Worm (Caenorhabditis elegans) whole organism, young adult: ENCODE measurements around the gene taf-12.

Experiments used
- B0261.1 ChIP-seq: sonication (generic microtip); optimal IDR thresholded peaks from 2 replicates; lab custom pipeline; 2016; ENCODE audit warnings: mild to moderate bottlenecking, missing genetic modification characterization, moderate library complexity, missing compliant biosample characterization
- F10E7.11 ChIP-seq: sonication (generic microtip); optimal IDR thresholded peaks from 2 replicates; lab custom pipeline; 2017; ENCODE audit warnings: mild to moderate bottlenecking, missing genetic modification characterization, moderate library complexity, missing compliant biosample characterization
- F52B5.7 ChIP-seq: sonication (generic microtip); optimal IDR thresholded peaks from 2 replicates; lab custom pipeline; 2016; ENCODE audit warnings: mild to moderate bottlenecking, missing genetic modification characterization, missing compliant biosample characterization
- F57C9.4 ChIP-seq: sonication (generic microtip); optimal IDR thresholded peaks from 2 replicates; lab custom pipeline; 2017; ENCODE audit warnings: mild to moderate bottlenecking, missing genetic modification characterization, missing compliant biosample characterization
- Y56A3A.18 ChIP-seq: fragments of 200-800 bp; sonication (Bioruptor generic); IDR thresholded peaks from 2 replicates; pipeline ENCODE4 v1.3.6; 2022; ENCODE audit warnings: missing genetic modification reagents, missing genetic modification characterization, missing compliant biosample characterization
- Y79H2A.3 ChIP-seq: fragments of 200-800 bp; sonication (Bioruptor generic); conservative IDR thresholded peaks from 2 replicates; pipeline ENCODE4 v1.3.6; 2022; ENCODE audit warnings: missing genetic modification reagents, missing genetic modification characterization, missing compliant biosample characterization
- ama-1 ChIP-seq, 3 experiments: fragments of 150-350 bp in 1 of 3; sonication (generic microtip) in 2 of 3; optimal IDR thresholded peaks; 2 replicates each; lab custom pipeline; 2014 to 2018; ENCODE audit warnings: missing biosample characterization in 2 of 3, missing genetic modification characterization in 2 of 3, missing genetic modification reagents in 2 of 3
- athp-1 ChIP-seq: sonication (generic microtip); optimal IDR thresholded peaks from 2 replicates; lab custom pipeline; 2017; ENCODE audit warnings: mild to moderate bottlenecking, missing genetic modification characterization, missing compliant biosample characterization
- attf-6 ChIP-seq: fragments of 200-800 bp; sonication (Bioruptor generic); IDR thresholded peaks from 2 replicates; pipeline ENCODE4 v1.3.6; 2022; ENCODE audit warnings: missing genetic modification reagents, missing genetic modification characterization, missing compliant biosample characterization
- cebp-2 ChIP-seq: fragments of 200-800 bp; sonication (Bioruptor generic); IDR thresholded peaks from 2 replicates; pipeline ENCODE4 v1.3.6; 2022; ENCODE audit warnings: missing genetic modification characterization, missing compliant biosample characterization
- ceh-27 ChIP-seq: fragments of 200-800 bp; sonication (Bioruptor generic); optimal IDR thresholded peaks from 2 replicates; lab custom pipeline; 2018; ENCODE audit warnings: mild to moderate bottlenecking, missing genetic modification characterization, moderate library complexity, missing compliant biosample characterization
- ceh-91 ChIP-seq: fragments of 200-800 bp; sonication (Bioruptor generic); IDR thresholded peaks from 2 replicates; pipeline ENCODE4 v1.3.6; 2022; ENCODE audit warnings: missing genetic modification reagents, missing genetic modification characterization, missing compliant biosample characterization
- die-1 ChIP-seq: sonication (generic microtip); optimal IDR thresholded peaks from 2 replicates; lab custom pipeline; 2016; ENCODE audit warnings: missing genotype, mild to moderate bottlenecking, missing genetic modification characterization, missing compliant biosample characterization
- fkh-3 ChIP-seq: sonication (generic microtip); optimal IDR thresholded peaks from 2 replicates; lab custom pipeline; 2016; ENCODE audit warnings: mild to moderate bottlenecking, missing genetic modification characterization, missing compliant biosample characterization
- hmg-1.2 ChIP-seq: fragments of 200-800 bp; sonication (Bioruptor generic); IDR thresholded peaks from 2 replicates; pipeline ENCODE4 v1.3.6; 2022; ENCODE audit warnings: missing genetic modification reagents, missing genetic modification characterization, missing compliant biosample characterization
- lin-40 ChIP-seq: sonication (generic microtip); optimal IDR thresholded peaks from 2 replicates; lab custom pipeline; 2016; ENCODE audit warnings: missing genetic modification characterization, mild to moderate bottlenecking, missing compliant biosample characterization, missing genotype, missing genetic modification reagents
- lin-54 ChIP-seq: fragments of 200-800 bp; sonication (Bioruptor generic); optimal IDR thresholded peaks from 2 replicates; lab custom pipeline; 2018; ENCODE audit warnings: mild to moderate bottlenecking, missing genetic modification characterization, missing compliant biosample characterization
- lir-1 ChIP-seq: fragments of 200-800 bp; sonication (Bioruptor generic); conservative IDR thresholded peaks from 2 replicates; pipeline ENCODE4 v1.3.6; 2022; ENCODE audit warnings: missing genetic modification reagents, missing genetic modification characterization, missing compliant biosample characterization
- lsy-27 ChIP-seq: sonication (generic microtip); optimal IDR thresholded peaks from 2 replicates; lab custom pipeline; 2017; ENCODE audit warnings: missing genetic modification characterization, mild to moderate bottlenecking, missing compliant biosample characterization, antibody characterized with exemption, missing genotype, borderline replicate concordance; ENCODE audit not compliant: insufficient read depth
- madf-3 ChIP-seq: fragments of 200-800 bp; sonication (Bioruptor generic); IDR thresholded peaks from 2 replicates; pipeline ENCODE4 v1.3.6; 2022; ENCODE audit warnings: missing genetic modification reagents, missing genetic modification characterization, missing compliant biosample characterization
- madf-6 ChIP-seq: fragments of 200-800 bp; sonication (Bioruptor generic); IDR thresholded peaks from 2 replicates; pipeline ENCODE4 v1.3.6; 2022; ENCODE audit warnings: missing genetic modification reagents, missing genetic modification characterization, missing compliant biosample characterization
- mes-4 ChIP-seq: sonication (generic microtip); optimal IDR thresholded peaks from 2 replicates; lab custom pipeline; 2016; ENCODE audit warnings: missing genotype, missing genetic modification characterization, missing compliant biosample characterization
- nfya-1 ChIP-seq: sonication (generic microtip); optimal IDR thresholded peaks from 2 replicates; lab custom pipeline; 2017; ENCODE audit warnings: antibody characterized with exemption, missing compliant biosample characterization, missing genetic modification characterization, borderline replicate concordance; ENCODE audit not compliant: insufficient read depth
- nhr-120 ChIP-seq: fragments of 200-800 bp; sonication (Bioruptor generic); IDR thresholded peaks from 2 replicates; pipeline ENCODE4 v1.3.6; 2022; ENCODE audit warnings: missing genetic modification characterization, missing compliant biosample characterization
- nhr-27 ChIP-seq: fragments of 200-800 bp; sonication (Bioruptor generic); optimal IDR thresholded peaks from 2 replicates; lab custom pipeline; 2018; ENCODE audit warnings: mild to moderate bottlenecking, missing genetic modification characterization, moderate library complexity, missing compliant biosample characterization
- nhr-80 ChIP-seq: sonication (generic microtip); optimal IDR thresholded peaks from 2 replicates; lab custom pipeline; 2016; ENCODE audit warnings: missing genetic modification characterization, missing compliant biosample characterization
- pha-4 ChIP-seq: fragments of 150-350 bp; sonication (generic microtip); optimal IDR thresholded peaks from 2 replicates; lab custom pipeline; 2014; ENCODE audit warnings: missing biosample characterization, missing genetic modification reagents, missing genetic modification characterization
- rcor-1 ChIP-seq: fragments of 200-800 bp; sonication (Bioruptor generic); IDR thresholded peaks from 2 replicates; pipeline ENCODE4 v1.3.6; 2022; ENCODE audit warnings: missing genetic modification reagents, missing genetic modification characterization, missing compliant biosample characterization
- rec-8 ChIP-seq, 2 experiments: sonication (generic microtip); optimal IDR thresholded peaks; 2 replicates each; lab custom pipeline; 2016; ENCODE audit warnings: mild to moderate bottlenecking in 2 of 2, missing genetic modification characterization in 2 of 2, missing genetic modification reagents in 2 of 2, missing genotype in 2 of 2, missing biosample characterization in 1 of 2, missing compliant biosample characterization in 1 of 2, moderate library complexity in 1 of 2
- sea-2 ChIP-seq: fragments of 200-800 bp; sonication (Bioruptor generic); IDR thresholded peaks from 2 replicates; pipeline ENCODE4 v1.3.6; 2022; ENCODE audit warnings: missing genetic modification characterization, missing compliant biosample characterization
- snpc-1.1 ChIP-seq: sonication (generic microtip); optimal IDR thresholded peaks from 2 replicates; lab custom pipeline; 2017; ENCODE audit warnings: missing genetic modification characterization, mild to moderate bottlenecking, missing compliant biosample characterization, antibody characterized with exemption, moderate library complexity, missing genotype, missing genetic modification reagents; ENCODE audit not compliant: insufficient read depth
- snpc-3.4 ChIP-seq: sonication (generic microtip); optimal IDR thresholded peaks from 2 replicates; lab custom pipeline; 2017; ENCODE audit warnings: missing genetic modification characterization, mild to moderate bottlenecking, missing compliant biosample characterization, antibody characterized with exemption, moderate library complexity, missing genotype, missing genetic modification reagents
- snpc-4 ChIP-seq, 5 experiments: fragments of 150-350 bp in 1 of 5; sonication (generic microtip) in 4 of 5; optimal IDR thresholded peaks; 2 replicates each; lab custom pipeline; 2014 to 2018; ENCODE audit warnings: missing genetic modification characterization in 5 of 5, missing biosample characterization in 3 of 5, antibody characterized with exemption in 2 of 5, mild to moderate bottlenecking in 2 of 5, missing compliant biosample characterization in 2 of 5, missing genotype in 2 of 5, moderate library complexity in 2 of 5, missing genetic modification reagents in 1 of 5
- somi-1 ChIP-seq: fragments of 200-800 bp; sonication (Bioruptor generic); optimal IDR thresholded peaks from 2 replicates; lab custom pipeline; 2018; ENCODE audit warnings: mild to moderate bottlenecking, missing genetic modification characterization, missing compliant biosample characterization
- tbp1 ChIP-seq: fragments of 200-800 bp; sonication (Bioruptor generic); optimal IDR thresholded peaks from 2 replicates; lab custom pipeline; 2018; ENCODE audit warnings: mild to moderate bottlenecking, missing genetic modification characterization, missing compliant biosample characterization
- unc-130 ChIP-seq: sonication (generic microtip); optimal IDR thresholded peaks from 2 replicates; lab custom pipeline; 2016; ENCODE audit warnings: missing genetic modification reagents, missing genetic modification characterization, missing compliant biosample characterization
- unc-62 ChIP-seq: fragments of 150-350 bp; optimal IDR thresholded peaks from 2 replicates; lab custom pipeline; 2014; ENCODE audit warnings: missing biosample characterization, missing genetic modification reagents, missing genetic modification characterization
- ztf-26 ChIP-seq: sonication (generic microtip); optimal IDR thresholded peaks from 2 replicates; lab custom pipeline; 2017; ENCODE audit warnings: missing genetic modification characterization, missing compliant biosample characterization

The taf-12 gene

ce11 chrIII:11823260-11823659 lies 45.8 kb downstream of the taf-12 start, which contains the start of gene C18D11.3 (continued):
- TF ChIP-seq nhr-27 (tag; lab: Kevin White, UChicago) (no peak), ztf-26 (tag; lab: Kevin White, UChicago) (no peak), unc-130 (GFP tag; lab: Kevin White, UChicago) (no peak), B0261.1 (no peak), mes-4 (no peak), hmg-1.2 (GFP tag; lab: Robert Waterston, UW) (peak; percentile 63; the same call in 1 of the 2 replicates), lin-54 (GFP tag; lab: Kevin White, UChicago) (peak; percentile 71)

ce11 chrIII:11822407-11822806 lies 46.7 kb downstream of the taf-12 start, which contains the start of gene maa-1:
Gene maa-1, minus strand, starts transcription at chrIII:11822526.
- TF ChIP-seq nhr-80 (peak; percentile 48), fkh-3 (tag; lab: Kevin White, UChicago) (no peak)

- TF ChIP-seq rcor-1 (GFP tag; lab: Robert Waterston, UW) (no peak), ceh-27 (GFP tag; lab: Kevin White, UChicago) (no peak), Y79H2A.3 (GFP tag; lab: Robert Waterston, UW) (no peak), pha-4 (no peak), tbp1 (GFP tag; lab: Kevin White, UChicago) (no peak), ztf-26 (tag; lab: Kevin White, UChicago) (no peak), hmg-1.2 (GFP tag; lab: Robert Waterston, UW) (peak; percentile 36; the same call in 1 of the 2 replicates), mes-4 (no peak), lin-40 (tag; lab: Kevin White, UChicago) (no peak), somi-1 (GFP tag; lab: Kevin White, UChicago) (no peak), athp-1 (tag; lab: Kevin White, UChicago) (no peak), Y56A3A.18 (no peak), cebp-2 (GFP tag; lab: Robert Waterston, UW) (no peak), ceh-91 (GFP tag; lab: Robert Waterston, UW) (no peak), unc-62 (GFP tag; lab: Kevin White, UChicago) (no peak), snpc-3.4 (no peak), nfya-1 (tag; lab: Kevin White, UChicago) (no peak), lir-1 (GFP tag; lab: Robert Waterston, UW) (no peak), madf-6 (GFP tag; lab: Robert Waterston, UW) (0 out of 2 replicates have a peak, but pooled peaks have one; percentile 7), snpc-4 (GFP tag; optimal IDR thresholded peaks at IDR 0.05; lab: Kevin White, UChicago) (peak; percentile 26), snpc-4 (tag; optimal IDR thresholded peaks at IDR 0.05; lab: Kevin White, UChicago) (peak in 2 of 4 experiments; percentile 80), lsy-27 (no peak), snpc-1.1 (peak; percentile 49), F10E7.11 (tag; lab: Kevin White, UChicago) (no peak), F52B5.7 (tag; lab: Kevin White, UChicago) (no peak), nhr-120 (GFP tag; lab: Robert Waterston, UW) (no peak), F57C9.4 (tag; lab: Kevin White, UChicago) (no peak), unc-130 (GFP tag; lab: Kevin White, UChicago) (no peak), madf-3 (no peak)
Observed at ce11 chrIII:11817865-11818264, 51.2 kb downstream of the taf-12 start.

ce11 chrIII:11816523-11817003 lies 52.5 kb downstream of the taf-12 start, which contains the start of gene C18D11.1:
Gene C18D11.1, plus strand, starts transcription at chrIII:11816573.
- TF ChIP-seq snpc-1.1 (no peak), nhr-27 (tag; lab: Kevin White, UChicago) (no peak), rec-8 (tag; optimal IDR thresholded peaks at IDR 0.05; lab: Kevin White, UChicago) (no peak), madf-3 (no peak), sea-2 (GFP tag; lab: Robert Waterston, UW) (no peak), ama-1 (optimal IDR thresholded peaks at IDR 0.05; lab: Kevin White, UChicago) (no peak), ama-1 (GFP tag; optimal IDR thresholded peaks at IDR 0.05; lab: Kevin White, UChicago) (no peak), die-1 (tag; lab: Kevin White, UChicago) (no peak), attf-6 (GFP tag; lab: Robert Waterston, UW) (no peak)
